Fruit fly (Drosophila melanogaster) whole organism, embryonic: ENCODE measurements around the gene CG33235.

ENCODE experiments used
- ATbp ChIP-seq: fragments of 200-800 bp; sonication (Bioruptor generic); optimal IDR thresholded peaks from 2 replicates; lab custom pipeline; 2017; ENCODE audit warnings: missing biosample characterization, mild to moderate bottlenecking, missing genetic modification characterization, missing genetic modification reagents
- Aef1 ChIP-seq: fragments of 200-800 bp; sonication (Bioruptor generic); IDR thresholded peaks from 3 replicates; pipeline ENCODE4 v1.3.6; 2022; ENCODE audit warnings: missing biosample characterization, missing genetic modification characterization
- Antp ChIP-seq: fragments of 200-800 bp; sonication (Bioruptor generic); optimal IDR thresholded peaks from 3 replicates; lab custom pipeline; 2016; ENCODE audit warnings: missing biosample characterization, missing genetic modification characterization
- B-H1 ChIP-seq: fragments of 200-800 bp; sonication (Bioruptor generic); IDR thresholded peaks from 3 replicates; pipeline ENCODE4 v1.3.6; 2022; ENCODE audit warnings: missing biosample characterization, missing genetic modification characterization
- CG10147 ChIP-seq: fragments of 200-800 bp; sonication (Bioruptor generic); optimal IDR thresholded peaks from 2 replicates; lab custom pipeline; 2019; ENCODE audit warnings: missing biosample characterization, mild to moderate bottlenecking, missing genetic modification characterization, moderate library complexity
- CG10565 ChIP-seq: fragments of 200-800 bp; sonication (Bioruptor generic); optimal IDR thresholded peaks from 3 replicates; lab custom pipeline; 2016; ENCODE audit warnings: missing biosample characterization, mild to moderate bottlenecking, missing genetic modification characterization
- CG11696 ChIP-seq: fragments of 200-800 bp; sonication (Bioruptor generic); IDR thresholded peaks from 2 replicates; pipeline ENCODE4 v1.3.6; 2022; ENCODE audit warnings: missing biosample characterization, missing genetic modification characterization
- CG13296 ChIP-seq: fragments of 200-800 bp; sonication (Bioruptor generic); optimal IDR thresholded peaks from 3 replicates; lab custom pipeline; 2018; ENCODE audit warnings: missing biosample characterization, mild to moderate bottlenecking, missing genetic modification characterization
- CG13424 ChIP-seq: fragments of 200-800 bp; sonication (Bioruptor generic); optimal IDR thresholded peaks from 2 replicates; lab custom pipeline; 2019; ENCODE audit warnings: missing biosample characterization, mild to moderate bottlenecking, missing genetic modification characterization, moderate library complexity
- CG15011 ChIP-seq: fragments of 200-800 bp; sonication (Bioruptor generic); optimal IDR thresholded peaks from 3 replicates; lab custom pipeline; 2018; ENCODE audit warnings: missing biosample characterization, mild to moderate bottlenecking, missing genetic modification characterization
- CG17359 ChIP-seq: fragments of 200-800 bp; sonication (Bioruptor generic); optimal IDR thresholded peaks from 3 replicates; lab custom pipeline; 2018; ENCODE audit warnings: missing biosample characterization, mild to moderate bottlenecking, missing genetic modification characterization, moderate library complexity
- CG17361 ChIP-seq: fragments of 200-800 bp; sonication (Bioruptor generic); IDR thresholded peaks from 3 replicates; pipeline ENCODE4 v1.3.6; 2022; ENCODE audit warnings: missing biosample characterization, missing genetic modification characterization
- CG17385 ChIP-seq: fragments of 200-800 bp; sonication (Bioruptor generic); optimal IDR thresholded peaks from 3 replicates; lab custom pipeline; 2018; ENCODE audit warnings: missing biosample characterization, mild to moderate bottlenecking, missing genetic modification characterization
- CG1792 ChIP-seq: fragments of 200-800 bp; sonication (Bioruptor generic); optimal IDR thresholded peaks from 2 replicates; lab custom pipeline; 2016; ENCODE audit warnings: missing biosample characterization, missing genetic modification characterization
- CG18262 ChIP-seq: fragments of 200-800 bp; optimal IDR thresholded peaks from 3 replicates; lab custom pipeline; 2019; ENCODE audit warnings: missing biosample characterization, mild to moderate bottlenecking, missing genetic modification characterization, moderate library complexity
- CG18599 ChIP-seq: fragments of 200-800 bp; sonication (Bioruptor generic); optimal IDR thresholded peaks from 3 replicates; lab custom pipeline; 2017; ENCODE audit warnings: missing biosample characterization, missing genetic modification characterization, mild to moderate bottlenecking, moderate library complexity, missing genetic modification reagents
- CG2129 ChIP-seq: fragments of 200-800 bp; sonication (Bioruptor generic); IDR thresholded peaks from 2 replicates; pipeline ENCODE4 v1.3.6; 2022; ENCODE audit warnings: missing biosample characterization, missing genetic modification characterization; ENCODE audit not compliant: partially characterized antibody
- CG2678 ChIP-seq: fragments of 200-800 bp; sonication (Bioruptor generic); optimal IDR thresholded peaks from 3 replicates; lab custom pipeline; 2019; ENCODE audit warnings: missing biosample characterization, mild to moderate bottlenecking, missing genetic modification characterization, moderate library complexity
- CG31224 ChIP-seq: fragments of 200-800 bp; sonication (Bioruptor generic); IDR thresholded peaks from 2 replicates; pipeline ENCODE4 v1.3.6; 2022; ENCODE audit warnings: missing biosample characterization, missing genetic modification characterization
- CG33557 ChIP-seq: fragments of 200-800 bp; sonication (Bioruptor generic); optimal IDR thresholded peaks from 2 replicates; lab custom pipeline; 2019; ENCODE audit warnings: missing biosample characterization, mild to moderate bottlenecking, missing genetic modification characterization, moderate library complexity
- CG7556 ChIP-seq: fragments of 200-800 bp; sonication (Bioruptor generic); optimal IDR thresholded peaks from 2 replicates; lab custom pipeline; 2017; ENCODE audit warnings: missing biosample characterization, mild to moderate bottlenecking, missing genetic modification characterization
- CG8290 ChIP-seq, 3 experiments: fragments of 200-800 bp; sonication (Bioruptor generic); optimal IDR thresholded peaks; 2 replicates each; lab custom pipeline; 2016 to 2019; ENCODE audit warnings: missing biosample characterization in 3 of 3, missing genetic modification characterization in 3 of 3, mild to moderate bottlenecking in 2 of 3, moderate library complexity in 1 of 3
- CG8359 ChIP-seq: fragments of 200-800 bp; sonication (Bioruptor generic); optimal IDR thresholded peaks from 2 replicates; lab custom pipeline; 2017; ENCODE audit warnings: missing biosample characterization, mild to moderate bottlenecking, missing genetic modification characterization, borderline replicate concordance
- CG9727 ChIP-seq: fragments of 200-800 bp; sonication (Bioruptor generic); optimal IDR thresholded peaks from 3 replicates; lab custom pipeline; 2017; ENCODE audit warnings: missing biosample characterization, mild to moderate bottlenecking, missing genetic modification characterization
- D19A ChIP-seq: fragments of 200-800 bp; optimal IDR thresholded peaks from 3 replicates; lab custom pipeline; 2019; ENCODE audit warnings: missing biosample characterization, mild to moderate bottlenecking, missing genetic modification characterization, moderate library complexity
- Dll ChIP-seq: fragments of 200-800 bp; sonication (Bioruptor generic); IDR thresholded peaks from 4 replicates; pipeline ENCODE4 v1.3.6; 2022; ENCODE audit warnings: missing biosample characterization, missing genetic modification characterization; ENCODE audit not compliant: partially characterized antibody
- Drgx ChIP-seq: fragments of 200-800 bp; sonication (Bioruptor generic); IDR thresholded peaks from 2 replicates; pipeline ENCODE4 v1.3.6; 2022; ENCODE audit warnings: missing biosample characterization, missing genetic modification characterization
- GATAe ChIP-seq: fragments of 200-800 bp; sonication (Bioruptor generic); conservative IDR thresholded peaks from 2 replicates; pipeline ENCODE4 v1.3.6; 2022; ENCODE audit warnings: missing biosample characterization, missing genetic modification characterization
- Hr78 ChIP-seq, 2 experiments: fragments of 200-800 bp in 1 of 2; fragments of >200 bp in 1 of 2; sonication (Bioruptor generic) in 1 of 2; optimal IDR thresholded peaks; 2 replicates each; lab custom pipeline; 2017 to 2019; ENCODE audit warnings: missing biosample characterization in 2 of 2, missing genetic modification characterization in 2 of 2, mild to moderate bottlenecking in 1 of 2, moderate library complexity in 1 of 2
- Med ChIP-seq: fragments of 200-800 bp; sonication (Bioruptor generic); peaks from one replicate; lab custom pipeline; 2016; ENCODE audit warnings: missing biosample characterization, missing genetic modification characterization, mild to moderate bottlenecking, inconsistent platforms, moderate library complexity
- Nf-YC ChIP-seq: fragments of 200-800 bp; optimal IDR thresholded peaks from 3 replicates; lab custom pipeline; 2019; ENCODE audit warnings: missing biosample characterization, mild to moderate bottlenecking, missing genetic modification characterization, moderate library complexity
- Pdp1 ChIP-seq, 2 experiments: fragments of 200-800 bp; sonication (Bioruptor generic); optimal IDR thresholded peaks; 3 replicates each; lab custom pipeline; 2016; ENCODE audit warnings: missing biosample characterization in 2 of 2, missing genetic modification characterization in 2 of 2, mild to moderate bottlenecking in 1 of 2, moderate library complexity in 1 of 2
- amos ChIP-seq: fragments of 200-800 bp; sonication (Bioruptor generic); IDR thresholded peaks from 2 replicates; pipeline ENCODE4 v1.3.6; 2022; ENCODE audit warnings: missing biosample characterization, missing genetic modification characterization; ENCODE audit not compliant: partially characterized antibody
- chm ChIP-seq: fragments of 200-800 bp; sonication (Bioruptor generic); IDR thresholded peaks from 2 replicates; pipeline ENCODE4 v1.3.6; 2022; ENCODE audit warnings: missing biosample characterization, missing genetic modification characterization
- dpn ChIP-seq, 2 experiments: fragments of 200-800 bp; sonication (Bioruptor generic); optimal IDR thresholded peaks; 3 replicates each; lab custom pipeline; 2016; ENCODE audit warnings: missing biosample characterization in 2 of 2, missing genetic modification characterization in 2 of 2
- exex ChIP-seq: fragments of 200-800 bp; sonication (Bioruptor generic); optimal IDR thresholded peaks from 4 replicates; lab custom pipeline; 2018; ENCODE audit warnings: missing biosample characterization, mild to moderate bottlenecking, missing genetic modification characterization, moderate library complexity
- eyg ChIP-seq: fragments of 200-800 bp; sonication (Bioruptor generic); optimal IDR thresholded peaks from 3 replicates; lab custom pipeline; 2016; ENCODE audit warnings: missing biosample characterization, missing genetic modification characterization
- gcm ChIP-seq: fragments of 200-800 bp; sonication (Bioruptor generic); optimal IDR thresholded peaks from 2 replicates; lab custom pipeline; 2019; ENCODE audit warnings: missing biosample characterization, mild to moderate bottlenecking, missing genetic modification characterization, moderate library complexity
- gem ChIP-seq: fragments of 200-800 bp; sonication (Bioruptor generic); optimal IDR thresholded peaks from 2 replicates; lab custom pipeline; 2019; ENCODE audit warnings: missing biosample characterization, mild to moderate bottlenecking, missing genetic modification characterization, moderate library complexity
- grn ChIP-seq: fragments of 200-800 bp; sonication (Bioruptor generic); optimal IDR thresholded peaks from 3 replicates; lab custom pipeline; 2017; ENCODE audit warnings: missing biosample characterization, missing genetic modification characterization
- peb ChIP-seq: fragments of 200-800 bp; sonication (Bioruptor generic); IDR thresholded peaks from 2 replicates; pipeline ENCODE4 v1.3.6; 2022; ENCODE audit warnings: missing biosample characterization, missing genetic modification characterization
- row ChIP-seq: fragments of 200-800 bp; sonication (Bioruptor generic); IDR thresholded peaks from 3 replicates; pipeline ENCODE4 v1.3.6; 2022; ENCODE audit warnings: missing biosample characterization, missing genetic modification characterization
- sens ChIP-seq: fragments of 200-800 bp; sonication (Bioruptor generic); peaks from one replicate; lab custom pipeline; 2016; ENCODE audit warnings: missing biosample characterization, missing genetic modification characterization
- tll ChIP-seq, 2 experiments: fragments of 200-800 bp in 1 of 2; fragments of >200 bp in 1 of 2; sonication (Bioruptor generic) in 1 of 2; optimal IDR thresholded peaks; 2 replicates each; lab custom pipeline; 2017 to 2019; ENCODE audit warnings: missing biosample characterization in 2 of 2, missing genetic modification characterization in 2 of 2, mild to moderate bottlenecking in 1 of 2, moderate library complexity in 1 of 2
- usp ChIP-seq: fragments of >200 bp; optimal IDR thresholded peaks from 2 replicates; lab custom pipeline; 2017; ENCODE audit warnings: missing biosample characterization, missing genetic modification characterization
- wdn ChIP-seq: fragments of 200-800 bp; sonication (Bioruptor generic); IDR thresholded peaks from 2 replicates; pipeline ENCODE4 v1.3.6; 2022; ENCODE audit warnings: missing biosample characterization, missing genetic modification characterization
- yki ChIP-seq: fragments of >200 bp; optimal IDR thresholded peaks from 3 replicates; lab custom pipeline; 2018

Gene CG33235

dm6 chrX:11441829-11442634, 49.3 kb downstream of the CG33235 start, which contains the start of gene Sk1 (continued):
- TF ChIP-seq CG10565 (no peak), gem (tag; lab: Kevin White, UChicago) (peak; percentile 3), CG9727 (GFP tag; lab: Kevin White, UChicago) (no peak), grn (GFP tag; lab: Kevin White, UChicago) (peak; percentile 81), CG13296 (GFP tag; lab: Kevin White, UChicago) (no peak), row (GFP tag; lab: Robert Waterston, UW) (peak; percentile 20; the same call in 1 of the 3 replicates), CG11696 (GFP tag; lab: Robert Waterston, UW) (no peak), dpn (GFP tag; optimal IDR thresholded peaks at IDR 0.05; lab: Kevin White, UChicago) (peak in 1 of 2 experiments; percentile 3), Hr78 (GFP tag; optimal IDR thresholded peaks at IDR 0.05; lab: Kevin White, UChicago) (peak in 1 of 2 experiments; percentile 20), CG13424 (tag; lab: Kevin White, UChicago) (no peak), Pdp1 (GFP tag; optimal IDR thresholded peaks at IDR 0.05; lab: Kevin White, UChicago) (peak in 1 of 2 experiments; percentile 31), sens (GFP tag; lab: Kevin White, UChicago) (peak; percentile 63), Med (GFP tag; lab: Kevin White, UChicago) (peak; percentile 75), Antp (GFP tag; lab: Kevin White, UChicago) (no peak), yki (lab: Kevin White, UChicago) (no peak), CG1792 (no peak), exex (tag; lab: Kevin White, UChicago) (peak; percentile 42), Dll (no peak), CG10147 (GFP tag; lab: Kevin White, UChicago) (no peak), peb (GFP tag; lab: Robert Waterston, UW) (no peak), Drgx (GFP tag; lab: Robert Waterston, UW) (0 out of 2 replicates have a peak, but pooled peaks have one; percentile 51), CG2678 (tag; lab: Kevin White, UChicago) (no peak), CG15011 (GFP tag; lab: Kevin White, UChicago) (no peak), CG18599 (GFP tag; lab: Kevin White, UChicago) (peak; percentile 7), CG17385 (GFP tag; lab: Kevin White, UChicago) (no peak), ATbp (peak; percentile 86), CG2129 (GFP tag; lab: Robert Waterston, UW) (no peak), tll (GFP tag; optimal IDR thresholded peaks at IDR 0.05; lab: Kevin White, UChicago) (no peak), CG8290 (GFP tag; optimal IDR thresholded peaks at IDR 0.05; lab: Kevin White, UChicago) (no peak), CG8290 (tag; optimal IDR thresholded peaks at IDR 0.05; lab: Kevin White, UChicago) (no peak)
- TF ChIP-seq, all 482 proteins: peak for 37

DNA sequence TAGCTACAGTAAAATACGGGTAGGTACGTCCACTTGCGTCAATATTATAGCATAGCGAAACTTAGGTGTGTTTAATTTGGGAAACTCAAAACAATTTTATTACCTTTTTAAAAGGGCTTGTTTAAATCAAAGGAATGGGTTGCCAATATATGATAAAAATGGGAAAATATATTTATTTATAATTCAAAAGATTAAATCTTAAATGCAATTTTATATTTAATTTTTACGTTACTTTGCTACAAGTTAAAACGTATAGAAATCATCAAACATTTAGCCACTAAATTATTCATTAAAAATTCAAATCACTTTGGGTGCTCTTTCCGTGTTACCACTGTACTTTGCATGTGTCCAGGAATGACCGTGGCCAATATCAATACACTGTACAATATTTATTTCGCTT, 50.4 kb downstream of the CG33235 start:
- TF ChIP-seq CG17359 (tag; lab: Kevin White, UChicago) (peak; percentile 34), CG17361 (peak; percentile 48; the same call in 1 of the 3 replicates), CG18262 (tag; lab: Kevin White, UChicago) (peak; percentile 14), D19A (tag; lab: Kevin White, UChicago) (peak; percentile 15), CG31224 (GFP tag; lab: Robert Waterston, UW) (no peak), B-H1 (GFP tag; lab: Robert Waterston, UW) (no peak), CG33557 (GFP tag; lab: Kevin White, UChicago) (no peak), Aef1 (GFP tag; lab: Robert Waterston, UW) (no peak), CG7556 (peak; percentile 20), dpn (GFP tag; optimal IDR thresholded peaks at IDR 0.05; lab: Kevin White, UChicago) (peak in 1 of 2 experiments; percentile 46), chm (no peak), eyg (GFP tag; lab: Kevin White, UChicago) (no peak), gcm (GFP tag; lab: Kevin White, UChicago) (no peak), gem (tag; lab: Kevin White, UChicago) (peak; percentile 68), Nf-YC (tag; lab: Kevin White, UChicago) (peak; percentile 23), usp (GFP tag; lab: Kevin White, UChicago) (no peak), CG10147 (GFP tag; lab: Kevin White, UChicago) (peak; percentile 32), CG8359 (GFP tag; lab: Kevin White, UChicago) (no peak), amos (no peak), wdn (no peak), GATAe (GFP tag; lab: Robert Waterston, UW) (no peak)
